Worm (Caenorhabditis elegans): Measurements from ENCODE around the gene W03F8.6.
A peak's percentile ranks its signal among the peaks of the same experiment; 100 is the strongest.

Gene W03F8.6

ce11 chrIV:5209390-5209789 lies 23.0 kb upstream of the W03F8.6 start, which contains the start of the genes Y59E9AL.36 and nbet-1 (continued):
- peak; percentile 27 for TF ChIP-seq nhr-25 (tag; optimal IDR thresholded peaks at IDR 0.05; ENCODE audit: borderline replicate concordance, insufficient read depth)
- peak; percentile 94 for TF ChIP-seq nhr-11 (tag; optimal IDR thresholded peaks at IDR 0.05)
- peak; percentile 83 for TF ChIP-seq dpl-1 (GFP tag; optimal IDR thresholded peaks at IDR 0.05)
- no peak for TF ChIP-seq lir-3 (tag; optimal IDR thresholded peaks at IDR 0.05)
- TF ChIP-seq daf-8 (GFP tag; IDR thresholded peaks at IDR 0.05) = no peak
- peak; percentile 84 for TF ChIP-seq lin-13 (GFP tag; optimal IDR thresholded peaks at IDR 0.05)
- TF ChIP-seq madf-5 (GFP tag; IDR thresholded peaks at IDR 0.05) = no peak
- TF ChIP-seq spr-1 (tag; optimal IDR thresholded peaks at IDR 0.05) = no peak
- TF ChIP-seq dmd-8 (GFP tag; IDR thresholded peaks at IDR 0.05) = no peak
- peak; percentile 70 for TF ChIP-seq nhr-77 (tag; optimal IDR thresholded peaks at IDR 0.05)
- TF ChIP-seq ceh-82 (tag; optimal IDR thresholded peaks at IDR 0.05) = no peak
- TF ChIP-seq Y75B8A.6 (GFP tag; IDR thresholded peaks at IDR 0.05) = no peak
- TF ChIP-seq mdl-1 (tag; optimal IDR thresholded peaks at IDR 0.05) = peak in 1 of 2 experiments; percentile 49
- TF ChIP-seq ama-1 (optimal IDR thresholded peaks at IDR 0.05) = peak; percentile 16
- peak; percentile 72 for TF ChIP-seq nhr-6 (tag; optimal IDR thresholded peaks at IDR 0.05)
- no peak for TF ChIP-seq Y5F2A.4 (GFP tag; optimal IDR thresholded peaks at IDR 0.05)
- no peak for TF ChIP-seq dmd-9 (GFP tag; IDR thresholded peaks at IDR 0.05)
- no peak for TF ChIP-seq egl-43 (GFP tag; IDR thresholded peaks at IDR 0.05)
- no peak for TF ChIP-seq cey-2 (tag; optimal IDR thresholded peaks at IDR 0.05; ENCODE audit: borderline replicate concordance, insufficient read depth)
- no peak for TF ChIP-seq nhr-41 (GFP tag; IDR thresholded peaks at IDR 0.05)
- TF ChIP-seq aly-2 (tag; optimal IDR thresholded peaks at IDR 0.05) = no peak
- TF ChIP-seq Y105C5A.15 (GFP tag; IDR thresholded peaks at IDR 0.05) = no peak
- no peak for TF ChIP-seq set-16 (GFP tag; IDR thresholded peaks at IDR 0.05)
- no peak for TF ChIP-seq aha-1 (tag)
- no peak for TF ChIP-seq zfp-3 (GFP tag; conservative IDR thresholded peaks at IDR 0.05)
- peak; percentile 77 for TF ChIP-seq mxl-3 (GFP tag; optimal IDR thresholded peaks at IDR 0.05)
- no peak for TF ChIP-seq F44E2.7 (GFP tag; IDR thresholded peaks at IDR 0.05)
- TF ChIP-seq lin-39 (tag; optimal IDR thresholded peaks at IDR 0.05) = no peak
- no peak for TF ChIP-seq dmd-6 (GFP tag; IDR thresholded peaks at IDR 0.05)
- TF ChIP-seq nhr-111 (GFP tag; optimal IDR thresholded peaks at IDR 0.05) = no peak
- no peak for TF ChIP-seq egl-27 (tag; optimal IDR thresholded peaks at IDR 0.05)
- TF ChIP-seq T20F7.1 (GFP tag; optimal IDR thresholded peaks at IDR 0.05) = peak; percentile 45
- peak; percentile 61; the same call in 1 of the 2 replicates for TF ChIP-seq T26A8.4 (GFP tag; IDR thresholded peaks at IDR 0.05)
- peak; percentile 69 for TF ChIP-seq rbr-2 (tag; optimal IDR thresholded peaks at IDR 0.05)
- no peak for TF ChIP-seq skn-1 (tag; optimal IDR thresholded peaks at IDR 0.05)
- TF ChIP-seq ZK546.5 (tag; optimal IDR thresholded peaks at IDR 0.05) = no peak
- no peak for TF ChIP-seq snpc-4 (tag; optimal IDR thresholded peaks at IDR 0.05)
- no peak for TF ChIP-seq lim-7 (GFP tag; IDR thresholded peaks at IDR 0.05)
- peak; percentile 5 for TF ChIP-seq nhr-102 (tag; optimal IDR thresholded peaks at IDR 0.05)
- TF ChIP-seq ceh-44 (GFP tag; IDR thresholded peaks at IDR 0.05) = no peak
- peak; percentile 95 for TF ChIP-seq lin-38 (GFP tag; IDR thresholded peaks at IDR 0.05)
- peak; percentile 94 for TF ChIP-seq R02D3.7 (tag; optimal IDR thresholded peaks at IDR 0.05)
- peak; percentile 66; the same call in 1 of the 2 replicates for TF ChIP-seq hmg-1.1 (GFP tag; IDR thresholded peaks at IDR 0.05)
- TF ChIP-seq ces-1 (GFP tag; optimal IDR thresholded peaks at IDR 0.05) = peak; percentile 15
- no peak for TF ChIP-seq zag-1 (tag; optimal IDR thresholded peaks at IDR 0.05)
- TF ChIP-seq ceh-62 (tag; optimal IDR thresholded peaks at IDR 0.05) = no peak
- no peak for TF ChIP-seq nhr-48 (tag; optimal IDR thresholded peaks at IDR 0.05)
- no peak for TF ChIP-seq lin-1 (GFP tag; IDR thresholded peaks at IDR 0.05)
- no peak for TF ChIP-seq php-3 (GFP tag; IDR thresholded peaks at IDR 0.05)
- TF ChIP-seq unc-39 (tag; optimal IDR thresholded peaks at IDR 0.05) = no peak
- TF ChIP-seq lin-29 (GFP tag; IDR thresholded peaks at IDR 0.05) = no peak
- TF ChIP-seq nhr-42 (GFP tag; IDR thresholded peaks at IDR 0.05) = no peak
- TF ChIP-seq saeg-2 (GFP tag; IDR thresholded peaks at IDR 0.05) = no peak
